Fruit fly (Drosophila melanogaster) whole organism, embryonic: Measurements from ENCODE around the gene Rpp14a.

Source experiments
- Atf3 ChIP-seq: fragments of 200-800 bp; sonication (Bioruptor generic); optimal IDR thresholded peaks from 3 replicates; lab custom pipeline; 2016; ENCODE audit warnings: missing biosample characterization, missing genetic modification characterization
- CG10147 ChIP-seq: fragments of 200-800 bp; sonication (Bioruptor generic); optimal IDR thresholded peaks from 2 replicates; lab custom pipeline; 2019; ENCODE audit warnings: missing biosample characterization, mild to moderate bottlenecking, missing genetic modification characterization, moderate library complexity
- CG10209 ChIP-seq: fragments of 200-800 bp; sonication (Bioruptor generic); optimal IDR thresholded peaks from 3 replicates; lab custom pipeline; 2017; ENCODE audit warnings: missing biosample characterization, mild to moderate bottlenecking, missing genetic modification characterization, missing genetic modification reagents
- CG11093 ChIP-seq: fragments of 200-800 bp; sonication (Bioruptor generic); IDR thresholded peaks from 3 replicates; pipeline ENCODE4 v1.3.6; 2022; ENCODE audit warnings: missing biosample characterization, missing genetic modification characterization
- CG11504 ChIP-seq: fragments of 200-800 bp; sonication (Bioruptor generic); optimal IDR thresholded peaks from 3 replicates; lab custom pipeline; 2019; ENCODE audit warnings: missing biosample characterization, mild to moderate bottlenecking, missing genetic modification characterization, moderate library complexity
- CG12071 ChIP-seq: fragments of 200-800 bp; sonication (Bioruptor generic); optimal IDR thresholded peaks from 3 replicates; lab custom pipeline; 2018; ENCODE audit warnings: missing biosample characterization, mild to moderate bottlenecking, missing genetic modification characterization
- CG13424 ChIP-seq: fragments of 200-800 bp; sonication (Bioruptor generic); optimal IDR thresholded peaks from 2 replicates; lab custom pipeline; 2019; ENCODE audit warnings: missing biosample characterization, mild to moderate bottlenecking, missing genetic modification characterization, moderate library complexity
- CG13624 ChIP-seq: fragments of 200-800 bp; sonication (Bioruptor generic); optimal IDR thresholded peaks from 2 replicates; lab custom pipeline; 2016; ENCODE audit warnings: missing biosample characterization, missing genetic modification characterization
- CG1529 ChIP-seq: fragments of 200-800 bp; sonication (Bioruptor generic); optimal IDR thresholded peaks from 3 replicates; lab custom pipeline; 2018; ENCODE audit warnings: missing biosample characterization, missing genetic modification characterization
- CG16813 ChIP-seq: fragments of 200-800 bp; sonication (Bioruptor generic); IDR thresholded peaks from 3 replicates; pipeline ENCODE4 v1.3.6; 2022; ENCODE audit warnings: missing biosample characterization, missing genetic modification characterization; ENCODE audit not compliant: partially characterized antibody
- CG16815 ChIP-seq: fragments of 200-800 bp; sonication (Bioruptor generic); optimal IDR thresholded peaks from 3 replicates; lab custom pipeline; 2017; ENCODE audit warnings: missing biosample characterization, mild to moderate bottlenecking, missing genetic modification characterization
- CG17829 ChIP-seq: fragments of 200-800 bp; optimal IDR thresholded peaks from 2 replicates; lab custom pipeline; 2019; ENCODE audit warnings: missing biosample characterization, mild to moderate bottlenecking, missing genetic modification characterization, moderate library complexity
- CG2120 ChIP-seq: fragments of 200-800 bp; sonication (Bioruptor generic); optimal IDR thresholded peaks from 3 replicates; lab custom pipeline; 2016; ENCODE audit warnings: missing biosample characterization, missing genetic modification characterization
- CG2202 ChIP-seq: fragments of 200-800 bp; sonication (Bioruptor generic); optimal IDR thresholded peaks from 2 replicates; lab custom pipeline; 2018; ENCODE audit warnings: missing biosample characterization, mild to moderate bottlenecking, missing genetic modification characterization
- CG34376 ChIP-seq: fragments of 200-800 bp; sonication (Bioruptor generic); optimal IDR thresholded peaks from 2 replicates; lab custom pipeline; 2018; ENCODE audit warnings: missing biosample characterization, mild to moderate bottlenecking, missing genetic modification characterization
- CG3847 ChIP-seq: fragments of 200-800 bp; sonication (Bioruptor generic); IDR thresholded peaks from 2 replicates; pipeline ENCODE4 v1.3.6; 2022; ENCODE audit warnings: missing biosample characterization, missing genetic modification characterization
- CG4617 ChIP-seq: fragments of 200-800 bp; sonication (Bioruptor generic); optimal IDR thresholded peaks from 3 replicates; lab custom pipeline; 2016; ENCODE audit warnings: missing biosample characterization, missing genetic modification characterization, borderline replicate concordance
- CG5953 ChIP-seq: fragments of 200-800 bp; sonication (Bioruptor generic); IDR thresholded peaks from 2 replicates; pipeline ENCODE4 v1.3.6; 2022; ENCODE audit warnings: missing biosample characterization, missing genetic modification characterization
- CG7839 ChIP-seq: fragments of 200-800 bp; sonication (Bioruptor generic); optimal IDR thresholded peaks from 3 replicates; lab custom pipeline; 2018; ENCODE audit warnings: missing biosample characterization, mild to moderate bottlenecking, missing genetic modification characterization, moderate library complexity
- CG8388 ChIP-seq: fragments of 200-800 bp; sonication (Bioruptor generic); optimal IDR thresholded peaks from 2 replicates; lab custom pipeline; 2019; ENCODE audit warnings: missing biosample characterization, mild to moderate bottlenecking, missing genetic modification characterization, moderate library complexity
- CG9876 ChIP-seq: fragments of 200-800 bp; sonication (Bioruptor generic); optimal IDR thresholded peaks from 2 replicates; lab custom pipeline; 2016; ENCODE audit warnings: missing biosample characterization, missing genetic modification characterization
- CrebB ChIP-seq: fragments of 200-800 bp; sonication (Bioruptor generic); optimal IDR thresholded peaks from 3 replicates; lab custom pipeline; 2018; ENCODE audit warnings: missing biosample characterization, mild to moderate bottlenecking, missing genetic modification characterization
- Dek ChIP-seq: fragments of 200-800 bp; sonication (Bioruptor generic); optimal IDR thresholded peaks from 3 replicates; lab custom pipeline; 2019; ENCODE audit warnings: missing biosample characterization, mild to moderate bottlenecking, missing genetic modification characterization, moderate library complexity
- E2f2 ChIP-seq: fragments of 200-800 bp; sonication (Bioruptor generic); IDR thresholded peaks from 2 replicates; pipeline ENCODE4 v1.3.6; 2022; ENCODE audit warnings: missing biosample characterization, missing genetic modification characterization
- Ets97D ChIP-seq: fragments of 200-800 bp; sonication (Bioruptor generic); optimal IDR thresholded peaks from 3 replicates; lab custom pipeline; 2016; ENCODE audit warnings: missing biosample characterization, missing genetic modification characterization
- Gug ChIP-seq: fragments of 200-800 bp; sonication (Bioruptor generic); IDR thresholded peaks from 4 replicates; pipeline ENCODE4 v1.3.6; 2022; ENCODE audit warnings: missing biosample characterization, missing genetic modification characterization
- Hr51 ChIP-seq, 2 experiments: fragments of 200-800 bp; sonication (Bioruptor generic); optimal IDR thresholded peaks; 2 replicates in 1 of 2; 3 replicates in 1 of 2; lab custom pipeline; 2016 to 2018; ENCODE audit warnings: missing biosample characterization in 2 of 2, missing genetic modification characterization in 2 of 2, mild to moderate bottlenecking in 1 of 2, moderate library complexity in 1 of 2
- Lhr ChIP-seq: fragments of 200-800 bp; sonication (Bioruptor generic); optimal IDR thresholded peaks from 3 replicates; lab custom pipeline; 2017; ENCODE audit warnings: mild to moderate bottlenecking, missing biosample characterization, missing genetic modification reagents, missing genetic modification characterization
- Mes4 ChIP-seq: fragments of 200-800 bp; sonication (Bioruptor generic); optimal IDR thresholded peaks from 2 replicates; lab custom pipeline; 2016; ENCODE audit warnings: missing biosample characterization, missing genetic modification characterization
- NK7.1 ChIP-seq: fragments of 200-800 bp; sonication (Bioruptor generic); optimal IDR thresholded peaks from 3 replicates; lab custom pipeline; 2016; ENCODE audit warnings: missing biosample characterization, missing genetic modification characterization
- Sry-β ChIP-seq: fragments of 200-800 bp; sonication (Bioruptor generic); optimal IDR thresholded peaks from 2 replicates; lab custom pipeline; 2018; ENCODE audit warnings: missing biosample characterization, mild to moderate bottlenecking, missing genetic modification characterization, moderate library complexity
- TFAM ChIP-seq: fragments of 200-800 bp; sonication (Bioruptor generic); optimal IDR thresholded peaks from 2 replicates; lab custom pipeline; 2017; ENCODE audit warnings: missing biosample characterization, missing genetic modification characterization, inconsistent platforms
- caup ChIP-seq: fragments of 200-800 bp; sonication (Bioruptor generic); optimal IDR thresholded peaks from 3 replicates; lab custom pipeline; 2017; ENCODE audit warnings: missing biosample characterization, mild to moderate bottlenecking, missing genetic modification characterization, moderate library complexity; ENCODE audit not compliant: severe bottlenecking
- cwo ChIP-seq: fragments of 200-800 bp; sonication (Bioruptor generic); optimal IDR thresholded peaks from 3 replicates; lab custom pipeline; 2017; ENCODE audit warnings: missing biosample characterization, missing genetic modification characterization, mild to moderate bottlenecking, moderate library complexity, missing genetic modification reagents
- dm ChIP-seq: fragments of 200-800 bp; sonication (Bioruptor generic); optimal IDR thresholded peaks from 3 replicates; lab custom pipeline; 2016; ENCODE audit warnings: missing biosample characterization, missing genetic modification characterization
- fd102C ChIP-seq: fragments of 200-800 bp; sonication (Bioruptor generic); optimal IDR thresholded peaks from 2 replicates; lab custom pipeline; 2018; ENCODE audit warnings: missing biosample characterization, mild to moderate bottlenecking, missing genetic modification characterization, moderate library complexity
- kay ChIP-seq: fragments of 200-800 bp; sonication (Bioruptor generic); optimal IDR thresholded peaks from 2 replicates; lab custom pipeline; 2016; ENCODE audit warnings: missing biosample characterization, missing genetic modification characterization
- kni ChIP-seq: fragments of 200-800 bp; sonication (Bioruptor generic); optimal IDR thresholded peaks from 3 replicates; lab custom pipeline; 2017; ENCODE audit warnings: mild to moderate bottlenecking, missing biosample characterization, missing genetic modification reagents, missing genetic modification characterization
- onecut ChIP-seq: fragments of 200-800 bp; sonication (Bioruptor generic); IDR thresholded peaks from 2 replicates; pipeline ENCODE4 v1.3.6; 2022; ENCODE audit warnings: missing biosample characterization, missing genetic modification characterization
- pho ChIP-seq: fragments of 200-800 bp; sonication (Bioruptor generic); optimal IDR thresholded peaks from 2 replicates; lab custom pipeline; 2016; ENCODE audit warnings: missing biosample characterization, missing genetic modification characterization
- seq ChIP-seq: fragments of 200-800 bp; sonication (Bioruptor generic); IDR thresholded peaks from 2 replicates; pipeline ENCODE4 v1.3.6; 2022; ENCODE audit warnings: missing biosample characterization, missing genetic modification characterization
- stwl ChIP-seq: fragments of 200-800 bp; sonication (Bioruptor generic); optimal IDR thresholded peaks from 3 replicates; lab custom pipeline; 2018; ENCODE audit warnings: missing biosample characterization, mild to moderate bottlenecking, missing genetic modification characterization, moderate library complexity
- tgo ChIP-seq: fragments of 200-800 bp; sonication (Bioruptor generic); IDR thresholded peaks from 3 replicates; pipeline ENCODE4 v1.3.6; 2022; ENCODE audit warnings: missing biosample characterization, missing genetic modification characterization
- toy ChIP-seq: fragments of 200-800 bp; sonication (Bioruptor generic); IDR thresholded peaks from 2 replicates; pipeline ENCODE4 v1.3.6; 2022; ENCODE audit warnings: missing biosample characterization, missing genetic modification characterization
- trh ChIP-seq: fragments of 200-800 bp; sonication (Bioruptor generic); optimal IDR thresholded peaks from 2 replicates; lab custom pipeline; 2016; ENCODE audit warnings: missing biosample characterization, missing genetic modification characterization
- twi ChIP-seq: fragments of 200-800 bp; optimal IDR thresholded peaks from 2 replicates; lab custom pipeline; 2019; ENCODE audit warnings: missing biosample characterization, mild to moderate bottlenecking, missing genetic modification characterization, moderate library complexity
- vfl ChIP-seq: fragments of 200-800 bp; sonication (Bioruptor generic); optimal IDR thresholded peaks from 2 replicates; lab custom pipeline; 2016; ENCODE audit warnings: missing biosample characterization, missing genetic modification characterization

Rpp14a gene

dm6 chr3R:30055915-30056544 is 629 bp upstream of the Rpp14a start, which contains the start of the genes Rpp14b and spn-A (continued):
- no peak for TF ChIP-seq cwo (GFP tag; lab: Kevin White, UChicago)
- TF ChIP-seq kni (GFP tag; lab: Kevin White, UChicago): no peak
- TF ChIP-seq stwl (tag; lab: Kevin White, UChicago): no peak
- TF ChIP-seq Mes4 (GFP tag; lab: Kevin White, UChicago): no peak
- no peak for TF ChIP-seq Ets97D (GFP tag; lab: Kevin White, UChicago)
- no peak for TF ChIP-seq vfl (GFP tag; lab: Kevin White, UChicago)
- peak; percentile 37; the same call in 1 of the 2 replicates for TF ChIP-seq CG3847 (GFP tag; lab: Robert Waterston, UW)
- TF ChIP-seq CG9876 (GFP tag; lab: Kevin White, UChicago): no peak
- no peak for TF ChIP-seq onecut (GFP tag; lab: Robert Waterston, UW)
- no peak for TF ChIP-seq pho (GFP tag; lab: Kevin White, UChicago)
- TF ChIP-seq Dek: peak; percentile 17
- TF ChIP-seq CG8388 (GFP tag; lab: Kevin White, UChicago): peak; percentile 8
- TF ChIP-seq Gug: peak; percentile 53; the same call in 2 of the 4 replicates
- peak; percentile 35; the same call in 1 of the 3 replicates for TF ChIP-seq tgo (GFP tag; lab: Robert Waterston, UW)
- no peak for TF ChIP-seq CG10147
- no peak for TF ChIP-seq CG1529

DNA sequence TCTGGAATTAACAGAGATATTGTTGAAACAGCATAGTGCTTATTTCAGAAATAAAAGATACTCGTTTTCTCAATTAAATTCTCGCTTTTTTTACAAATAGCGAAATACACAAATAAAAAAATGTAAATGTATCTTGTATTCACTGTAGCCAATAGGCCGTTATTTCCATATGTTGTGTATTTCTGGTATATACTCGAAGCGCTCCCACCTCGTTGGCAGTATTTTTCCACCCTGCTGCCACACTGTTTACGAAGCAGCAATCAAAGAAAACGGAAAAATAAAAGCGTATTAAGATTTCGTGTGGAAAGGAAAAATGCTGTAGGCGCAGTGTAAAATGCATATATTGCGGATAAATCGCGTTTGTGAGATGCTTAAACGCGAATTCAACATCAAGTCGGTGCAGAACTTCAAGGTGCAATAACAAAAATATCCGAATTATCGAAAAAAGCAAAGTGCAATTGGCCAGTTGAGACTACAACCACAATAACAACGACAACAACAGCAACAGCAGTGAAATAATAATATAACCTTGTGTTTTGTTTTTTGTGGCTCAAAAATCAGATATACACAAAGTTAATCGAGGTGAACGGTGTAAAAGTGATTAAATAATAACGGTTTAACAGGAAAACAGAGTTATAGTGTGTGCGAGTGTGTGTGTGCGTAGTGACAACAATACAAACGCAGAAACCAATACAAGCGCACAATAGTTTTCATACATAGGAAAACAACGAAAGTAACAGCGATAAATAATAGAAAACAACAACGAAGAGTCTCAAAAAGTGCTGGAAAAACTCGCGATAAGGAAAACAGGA is 1.6 kb downstream of the Rpp14a start, which contains the start of gene sima:
Gene sima, plus strand, starts transcription at position 255 of the 812 bp plus-strand sequence.
- no peak for TF ChIP-seq TFAM (GFP tag; lab: Kevin White, UChicago)
- TF ChIP-seq dm (GFP tag; lab: Kevin White, UChicago): peak; percentile 32
- peak; percentile 58 for TF ChIP-seq CG13624 (GFP tag; lab: Kevin White, UChicago)
- peak; percentile 27 for TF ChIP-seq CG13424 (tag; lab: Kevin White, UChicago)
- TF ChIP-seq kay (GFP tag; lab: Kevin White, UChicago): no peak
- TF ChIP-seq CG11504 (tag; lab: Kevin White, UChicago): peak; percentile 39
- peak; percentile 51 for TF ChIP-seq Sry-β (GFP tag; lab: Kevin White, UChicago)
- no peak for TF ChIP-seq CG5953 (GFP tag; lab: Robert Waterston, UW)
- TF ChIP-seq CG8388 (GFP tag; lab: Kevin White, UChicago): peak; percentile 44
- TF ChIP-seq CG34376 (GFP tag; lab: Kevin White, UChicago): peak; percentile 31
- no peak for TF ChIP-seq CG16815 (GFP tag; lab: Kevin White, UChicago)
- TF ChIP-seq CG10209 (GFP tag; lab: Kevin White, UChicago): no peak
- peak; percentile 35 for TF ChIP-seq twi (tag; lab: Kevin White, UChicago)
- no peak for TF ChIP-seq Hr51 (GFP tag; optimal IDR thresholded peaks at IDR 0.05; lab: Kevin White, UChicago)
- TF ChIP-seq Atf3: no peak
- TF ChIP-seq fd102C (GFP tag; lab: Kevin White, UChicago): no peak
- TF ChIP-seq CG17829 (tag; lab: Kevin White, UChicago): peak; percentile 38
- TF ChIP-seq toy: no peak
- peak; percentile 28; the same call in 1 of the 2 replicates for TF ChIP-seq E2f2
- peak; percentile 25 for TF ChIP-seq Lhr (GFP tag; lab: Kevin White, UChicago)
- peak; percentile 57 for TF ChIP-seq NK7.1 (GFP tag; lab: Kevin White, UChicago)
- peak; percentile 51 for TF ChIP-seq caup (GFP tag; lab: Kevin White, UChicago)
- TF ChIP-seq seq: no peak
- TF ChIP-seq CrebB (tag; lab: Kevin White, UChicago): no peak
- no peak for TF ChIP-seq CG16813
- TF ChIP-seq CG11093 (GFP tag; lab: Robert Waterston, UW): no peak
- no peak for TF ChIP-seq CG2202 (tag; lab: Kevin White, UChicago)
- TF ChIP-seq CG4617: peak; percentile 86
- TF ChIP-seq trh (GFP tag; lab: Kevin White, UChicago): no peak
- TF ChIP-seq CG7839 (tag; lab: Kevin White, UChicago): peak; percentile 47
- TF ChIP-seq CG2120 (GFP tag; lab: Kevin White, UChicago): peak; percentile 65
- peak; percentile 1 for TF ChIP-seq CG12071 (GFP tag; lab: Kevin White, UChicago)
